Worm (Caenorhabditis elegans): Measurements from ENCODE around the gene mars-1.

mars-1 gene

ce11 chrIV:11638016-11638415, 2.7 kb upstream of the mars-1 start, which contains the start of gene rbm-17:
TSS of gene rbm-17 (plus strand) at chrIV:11638316.
- TF ChIP-seq gmeb-1 (tag; optimal IDR thresholded peaks at IDR 0.05) (no peak), nhr-77 (tag; optimal IDR thresholded peaks at IDR 0.05) (no peak), zag-1 (tag; optimal IDR thresholded peaks at IDR 0.05) (no peak), ztf-4 (tag; optimal IDR thresholded peaks at IDR 0.05) (no peak), mdl-1 (tag; optimal IDR thresholded peaks at IDR 0.05) (no peak), Y55F3AM.14 (GFP tag; optimal IDR thresholded peaks at IDR 0.05) (no peak)

- TF ChIP-seq fos-1 (tag; optimal IDR thresholded peaks at IDR 0.05) (no peak), nhr-25 (tag; optimal IDR thresholded peaks at IDR 0.05) (peak; percentile 3), peb-1 (tag; optimal IDR thresholded peaks at IDR 0.05) (no peak), skn-1 (tag; optimal IDR thresholded peaks at IDR 0.05) (no peak), R02D3.7 (tag; optimal IDR thresholded peaks at IDR 0.05) (no peak), nhr-6 (tag; optimal IDR thresholded peaks at IDR 0.05) (no peak), nhr-77 (tag; optimal IDR thresholded peaks at IDR 0.05) (no peak), ceh-82 (tag; optimal IDR thresholded peaks at IDR 0.05) (no peak), nhr-10 (tag; optimal IDR thresholded peaks at IDR 0.05) (no peak), unc-55 (GFP tag; optimal IDR thresholded peaks at IDR 0.05) (no peak), ZK546.5 (tag; optimal IDR thresholded peaks at IDR 0.05) (no peak), aly-2 (tag; optimal IDR thresholded peaks at IDR 0.05) (no peak), mdl-1 (tag; optimal IDR thresholded peaks at IDR 0.05) (no peak), nhr-237 (tag; optimal IDR thresholded peaks at IDR 0.05) (no peak), C34F6.9 (tag; optimal IDR thresholded peaks at IDR 0.05) (peak; percentile 10), alr-1 (tag; optimal IDR thresholded peaks at IDR 0.05) (no peak), nhr-23 (tag; optimal IDR thresholded peaks at IDR 0.05) (no peak), egl-27 (tag; optimal IDR thresholded peaks at IDR 0.05) (no peak), nhr-129 (tag; optimal IDR thresholded peaks at IDR 0.05) (peak; percentile 40), elt-3 (tag; optimal IDR thresholded peaks at IDR 0.05) (no peak), ztf-1 (GFP tag; conservative IDR thresholded peaks at IDR 0.05) (no peak), lsy-2 (tag; optimal IDR thresholded peaks at IDR 0.05) (peak in 1 of 2 experiments; percentile 43), gmeb-1 (tag; optimal IDR thresholded peaks at IDR 0.05) (peak; percentile 27), blmp-1 (tag; optimal IDR thresholded peaks at IDR 0.05; ENCODE audit: insufficient read depth) (no peak), nhr-11 (tag; optimal IDR thresholded peaks at IDR 0.05) (no peak), crh-2 (tag; optimal IDR thresholded peaks at IDR 0.05) (peak; percentile 19), nhr-12 (tag; optimal IDR thresholded peaks at IDR 0.05) (no peak), sem-4 (tag; optimal IDR thresholded peaks at IDR 0.05) (no peak), ztf-11 (tag; optimal IDR thresholded peaks at IDR 0.05) (no peak), sma-3 (GFP tag; optimal IDR thresholded peaks at IDR 0.05) (no peak), ztf-4 (tag; optimal IDR thresholded peaks at IDR 0.05) (no peak), mbf-1 (tag; optimal IDR thresholded peaks at IDR 0.05) (no peak), sma-9 (GFP tag; optimal IDR thresholded peaks at IDR 0.05) (peak; percentile 27), sma-9 (tag; optimal IDR thresholded peaks at IDR 0.05) (no peak)
Measured at ce11 chrIV:11636409-11636723, 1.1 kb upstream of the mars-1 start, which contains the start of gene F58B3.6. TSS of gene F58B3.6 (plus strand) at chrIV:11636648.

- TF ChIP-seq nhr-237 (tag; optimal IDR thresholded peaks at IDR 0.05): no peak
- no peak for TF ChIP-seq lin-13 (GFP tag; optimal IDR thresholded peaks at IDR 0.05)
- no peak for TF ChIP-seq nhr-129 (tag; optimal IDR thresholded peaks at IDR 0.05)
- no peak for TF ChIP-seq unc-39 (tag; optimal IDR thresholded peaks at IDR 0.05)
- no peak for TF ChIP-seq elt-3 (tag; optimal IDR thresholded peaks at IDR 0.05)
- no peak for TF ChIP-seq fos-1 (tag; optimal IDR thresholded peaks at IDR 0.05)
- TF ChIP-seq R02D3.7 (tag; optimal IDR thresholded peaks at IDR 0.05): no peak
- TF ChIP-seq nhr-10 (tag; optimal IDR thresholded peaks at IDR 0.05): no peak
- TF ChIP-seq gmeb-1 (tag; optimal IDR thresholded peaks at IDR 0.05): no peak
- no peak for TF ChIP-seq nhr-77 (tag; optimal IDR thresholded peaks at IDR 0.05)
- TF ChIP-seq elt-1 (tag; optimal IDR thresholded peaks at IDR 0.05): no peak
- no peak for TF ChIP-seq ceh-82 (tag; optimal IDR thresholded peaks at IDR 0.05)
- no peak for TF ChIP-seq snpc-4 (tag; optimal IDR thresholded peaks at IDR 0.05)
Measured at ce11 chrIV:11631750-11632149, 3.5 kb downstream of the mars-1 start, which contains the start of gene F58B3.4. TSS of gene F58B3.4 (minus strand) at chrIV:11631850.

- TF ChIP-seq alr-1 (tag; optimal IDR thresholded peaks at IDR 0.05): no peak
- TF ChIP-seq nhr-10 (tag; optimal IDR thresholded peaks at IDR 0.05): no peak
- TF ChIP-seq sma-9 (GFP tag; optimal IDR thresholded peaks at IDR 0.05): no peak
- no peak for TF ChIP-seq sma-9 (tag; optimal IDR thresholded peaks at IDR 0.05)
- TF ChIP-seq lsy-2 (tag; optimal IDR thresholded peaks at IDR 0.05): no peak
- no peak for TF ChIP-seq nhr-77 (tag; optimal IDR thresholded peaks at IDR 0.05)
- no peak for TF ChIP-seq skn-1 (tag; optimal IDR thresholded peaks at IDR 0.05)
- TF ChIP-seq lin-13 (GFP tag; optimal IDR thresholded peaks at IDR 0.05): no peak
- TF ChIP-seq nhr-129 (tag; optimal IDR thresholded peaks at IDR 0.05): no peak
- TF ChIP-seq snpc-4 (tag; optimal IDR thresholded peaks at IDR 0.05): no peak
- TF ChIP-seq nhr-11 (tag; optimal IDR thresholded peaks at IDR 0.05): no peak
- TF ChIP-seq sem-4 (tag; optimal IDR thresholded peaks at IDR 0.05): no peak
- no peak for TF ChIP-seq mab-5 (tag; optimal IDR thresholded peaks at IDR 0.05)
- TF ChIP-seq ztf-1 (GFP tag; conservative IDR thresholded peaks at IDR 0.05): no peak
- TF ChIP-seq nhr-23 (tag; optimal IDR thresholded peaks at IDR 0.05): no peak
- no peak for TF ChIP-seq ztf-11 (tag; optimal IDR thresholded peaks at IDR 0.05)
Measured at ce11 chrIV:11627847-11628246, 7.4 kb downstream of the mars-1 start, which contains the start of gene lys-6. TSS of gene lys-6 (minus strand) at chrIV:11627947.

Data from whole organism, L2 larva.